Worm (Caenorhabditis elegans) whole organism, L4 larva: Measurements from ENCODE around the gene hrg-4.

ENCODE experiments used
- F26F4.8 ChIP-seq: fragments of 200-800 bp; sonication (Bioruptor generic); conservative IDR thresholded peaks from 2 replicates; pipeline ENCODE4 v1.3.6; 2022; ENCODE audit warnings: missing genetic modification characterization, missing compliant biosample characterization
- F37D6.2 ChIP-seq: sonication (generic microtip); optimal IDR thresholded peaks from 2 replicates; lab custom pipeline; 2016; ENCODE audit warnings: mild to moderate bottlenecking, missing genetic modification characterization, missing compliant biosample characterization
- R02D3.7 ChIP-seq: fragments of 150-350 bp; sonication (generic microtip); optimal IDR thresholded peaks from 3 replicates; lab custom pipeline; 2014; ENCODE audit warnings: missing biosample characterization, missing genetic modification characterization
- T20F7.1 ChIP-seq: fragments of 200-800 bp; sonication (Bioruptor generic); optimal IDR thresholded peaks from 2 replicates; lab custom pipeline; 2018; ENCODE audit warnings: mild to moderate bottlenecking, missing genetic modification characterization, missing compliant biosample characterization
- Y75B8A.6 ChIP-seq: fragments of 200-800 bp; sonication (Bioruptor generic); IDR thresholded peaks from 2 replicates; pipeline ENCODE4 v1.3.6; 2022; ENCODE audit warnings: missing genetic modification reagents, missing genetic modification characterization, missing compliant biosample characterization
- aha-1 ChIP-seq: fragments of 150-350 bp; peaks from one replicate; lab custom pipeline; 2014; ENCODE audit warnings: missing biosample characterization, missing genetic modification characterization
- arid-1 ChIP-seq: fragments of 200-800 bp; sonication (Bioruptor generic); conservative IDR thresholded peaks from 2 replicates; pipeline ENCODE4 v1.3.6; 2022; ENCODE audit warnings: missing genetic modification reagents, missing genetic modification characterization, missing compliant biosample characterization
- ceh-20 ChIP-seq: fragments of 200-800 bp; sonication (Bioruptor generic); IDR thresholded peaks from 2 replicates; pipeline ENCODE4 v1.3.6; 2022; ENCODE audit warnings: missing genetic modification reagents, missing genetic modification characterization, missing compliant biosample characterization
- ceh-28 ChIP-seq: fragments of 150-350 bp; optimal IDR thresholded peaks from 2 replicates; lab custom pipeline; 2014; ENCODE audit warnings: missing biosample characterization, missing genetic modification reagents, missing genetic modification characterization
- ctbp-1 ChIP-seq: fragments of 200-800 bp; sonication (Bioruptor generic); IDR thresholded peaks from 2 replicates; pipeline ENCODE4 v1.3.6; 2022; ENCODE audit warnings: missing genetic modification reagents, missing genetic modification characterization, missing compliant biosample characterization
- daf-12 ChIP-seq: fragments of 150-350 bp; optimal IDR thresholded peaks from 2 replicates; lab custom pipeline; 2014; ENCODE audit warnings: missing biosample characterization, missing genetic modification reagents, missing genetic modification characterization
- daf-8 ChIP-seq: fragments of 200-800 bp; sonication (Bioruptor generic); IDR thresholded peaks from 2 replicates; pipeline ENCODE4 v1.3.6; 2022; ENCODE audit warnings: missing genetic modification characterization, missing compliant biosample characterization
- dmd-6 ChIP-seq: fragments of 200-800 bp; sonication (Bioruptor generic); IDR thresholded peaks from 2 replicates; pipeline ENCODE4 v1.3.6; 2022; ENCODE audit warnings: missing genetic modification reagents, missing genetic modification characterization, missing compliant biosample characterization
- dmd-8 ChIP-seq: fragments of 200-800 bp; sonication (Bioruptor generic); IDR thresholded peaks from 2 replicates; pipeline ENCODE4 v1.3.6; 2022; ENCODE audit warnings: missing genetic modification characterization, missing compliant biosample characterization
- egl-27 ChIP-seq: sonication (generic microtip); optimal IDR thresholded peaks from 3 replicates; lab custom pipeline; 2017; ENCODE audit warnings: missing biosample characterization, missing genetic modification reagents, missing genetic modification characterization
- hif-1 ChIP-seq, 2 experiments: sonication (generic microtip); optimal IDR thresholded peaks; 2 replicates each; lab custom pipeline; 2016 to 2017; ENCODE audit warnings: missing compliant biosample characterization in 2 of 2, missing genetic modification characterization in 2 of 2, missing genetic modification reagents in 2 of 2, missing genotype in 2 of 2, mild to moderate bottlenecking in 1 of 2
- hlh-11 ChIP-seq: fragments of 200-800 bp; sonication (Bioruptor generic); optimal IDR thresholded peaks from 2 replicates; lab custom pipeline; 2018; ENCODE audit warnings: mild to moderate bottlenecking, missing genetic modification characterization, missing compliant biosample characterization
- hlh-30 ChIP-seq: sonication (generic microtip); optimal IDR thresholded peaks from 2 replicates; lab custom pipeline; 2017; ENCODE audit warnings: antibody characterized with exemption, mild to moderate bottlenecking, missing genetic modification characterization, missing compliant biosample characterization; ENCODE audit not compliant: insufficient read depth
- hmg-1.1 ChIP-seq: fragments of 200-800 bp; sonication (Bioruptor generic); IDR thresholded peaks from 2 replicates; pipeline ENCODE4 v1.3.6; 2022; ENCODE audit warnings: missing genetic modification reagents, missing genetic modification characterization, missing compliant biosample characterization
- jun-1 ChIP-seq: fragments of 150-350 bp; optimal IDR thresholded peaks from 2 replicates; lab custom pipeline; 2014; ENCODE audit warnings: missing biosample characterization, missing genetic modification reagents, missing genetic modification characterization
- lim-7 ChIP-seq: fragments of 200-800 bp; sonication (Bioruptor generic); IDR thresholded peaks from 2 replicates; pipeline ENCODE4 v1.3.6; 2022; ENCODE audit warnings: missing genetic modification characterization, missing compliant biosample characterization
- lin-29 ChIP-seq: fragments of 200-800 bp; sonication (Bioruptor generic); IDR thresholded peaks from 2 replicates; pipeline ENCODE4 v1.3.6; 2022; ENCODE audit warnings: missing genetic modification reagents, missing genetic modification characterization, missing compliant biosample characterization
- lin-38 ChIP-seq: fragments of 200-800 bp; sonication (Bioruptor generic); IDR thresholded peaks from 2 replicates; pipeline ENCODE4 v1.3.6; 2022; ENCODE audit warnings: missing genetic modification reagents, missing genetic modification characterization, missing compliant biosample characterization
- lin-39 ChIP-seq: fragments of 150-350 bp; optimal IDR thresholded peaks from 2 replicates; lab custom pipeline; 2014; ENCODE audit warnings: missing biosample characterization, missing genetic modification reagents, missing genetic modification characterization
- lsy-2 ChIP-seq, 2 experiments: fragments of 150-350 bp in 1 of 2; sonication (generic microtip) in 1 of 2; optimal IDR thresholded peaks; 2 replicates each; lab custom pipeline; 2014 to 2017; ENCODE audit warnings: missing biosample characterization in 2 of 2, missing genetic modification characterization in 2 of 2
- madf-9 ChIP-seq: fragments of 200-800 bp; sonication (Bioruptor generic); conservative IDR thresholded peaks from 2 replicates; pipeline ENCODE4 v1.3.6; 2022; ENCODE audit warnings: missing genetic modification reagents, missing genetic modification characterization, missing compliant biosample characterization
- mdl-1 ChIP-seq, 2 experiments: fragments of 150-350 bp in 1 of 2; sonication (generic microtip) in 1 of 2; optimal IDR thresholded peaks; 2 replicates each; lab custom pipeline; 2014 to 2017; ENCODE audit warnings: missing biosample characterization in 2 of 2, missing genetic modification characterization in 2 of 2
- mep-1 ChIP-seq: fragments of 150-350 bp; sonication (generic microtip); optimal IDR thresholded peaks from 3 replicates; lab custom pipeline; 2014; ENCODE audit warnings: missing biosample characterization, missing genetic modification characterization
- mes-2 ChIP-seq: sonication (generic microtip); optimal IDR thresholded peaks from 2 replicates; lab custom pipeline; 2016; ENCODE audit warnings: missing genotype, mild to moderate bottlenecking, missing genetic modification characterization, missing compliant biosample characterization; ENCODE audit not compliant: poor library complexity, severe bottlenecking
- mxl-3 ChIP-seq: fragments of 200-800 bp; sonication (Bioruptor generic); optimal IDR thresholded peaks from 2 replicates; lab custom pipeline; 2018; ENCODE audit warnings: mild to moderate bottlenecking, missing genetic modification characterization, missing compliant biosample characterization
- nhr-11 ChIP-seq: fragments of 150-350 bp; optimal IDR thresholded peaks from 2 replicates; lab custom pipeline; 2014; ENCODE audit warnings: missing biosample characterization, missing genetic modification characterization
- nhr-25 ChIP-seq: sonication (generic microtip); optimal IDR thresholded peaks from 2 replicates; lab custom pipeline; 2017; ENCODE audit warnings: missing genetic modification characterization, mild to moderate bottlenecking, missing compliant biosample characterization, antibody characterized with exemption, moderate library complexity, borderline replicate concordance; ENCODE audit not compliant: insufficient read depth
- nhr-28 ChIP-seq: fragments of 150-350 bp; optimal IDR thresholded peaks from 2 replicates; lab custom pipeline; 2014; ENCODE audit warnings: missing biosample characterization, missing genetic modification characterization
- nhr-41 ChIP-seq: fragments of 200-800 bp; sonication (Bioruptor generic); IDR thresholded peaks from 2 replicates; pipeline ENCODE4 v1.3.6; 2022; ENCODE audit warnings: missing genetic modification reagents, missing genetic modification characterization, missing compliant biosample characterization
- nhr-42 ChIP-seq: fragments of 200-800 bp; sonication (Bioruptor generic); IDR thresholded peaks from 2 replicates; pipeline ENCODE4 v1.3.6; 2022; ENCODE audit warnings: missing genetic modification characterization, missing compliant biosample characterization
- nhr-48 ChIP-seq: sonication (generic microtip); optimal IDR thresholded peaks from 2 replicates; lab custom pipeline; 2016; ENCODE audit warnings: mild to moderate bottlenecking, missing genetic modification characterization, missing compliant biosample characterization
- nhr-76 ChIP-seq: fragments of 150-350 bp; optimal IDR thresholded peaks from 2 replicates; lab custom pipeline; 2014; ENCODE audit warnings: missing biosample characterization, missing genetic modification characterization
- nhr-77 ChIP-seq: fragments of 150-350 bp; optimal IDR thresholded peaks from 2 replicates; lab custom pipeline; 2014; ENCODE audit warnings: missing biosample characterization, missing genetic modification characterization
- php-3 ChIP-seq: fragments of 200-800 bp; sonication (Bioruptor generic); IDR thresholded peaks from 2 replicates; pipeline ENCODE4 v1.3.6; 2022; ENCODE audit warnings: missing genetic modification reagents, missing genetic modification characterization, missing compliant biosample characterization
- set-16 ChIP-seq: fragments of 200-800 bp; sonication (Bioruptor generic); IDR thresholded peaks from 2 replicates; pipeline ENCODE4 v1.3.6; 2022; ENCODE audit warnings: missing genetic modification reagents, missing genetic modification characterization, missing compliant biosample characterization
- spr-3 ChIP-seq: fragments of 200-800 bp; sonication (Bioruptor generic); optimal IDR thresholded peaks from 2 replicates; lab custom pipeline; 2018; ENCODE audit warnings: mild to moderate bottlenecking, missing genetic modification characterization, missing compliant biosample characterization
- tra-1 ChIP-seq: fragments of 200-800 bp; sonication (Bioruptor generic); IDR thresholded peaks from 2 replicates; pipeline ENCODE4 v1.3.6; 2022; ENCODE audit warnings: missing genetic modification reagents, missing genetic modification characterization, missing compliant biosample characterization
- vab-7 ChIP-seq: fragments of 200-800 bp; sonication (Bioruptor generic); IDR thresholded peaks from 2 replicates; pipeline ENCODE4 v1.3.6; 2022; ENCODE audit warnings: missing genetic modification reagents, missing genetic modification characterization, missing compliant biosample characterization
- zag-1 ChIP-seq: fragments of 150-350 bp; optimal IDR thresholded peaks from 2 replicates; lab custom pipeline; 2014; ENCODE audit warnings: missing biosample characterization, missing genetic modification characterization
- zip-2 ChIP-seq: fragments of 150-350 bp; optimal IDR thresholded peaks from 2 replicates; lab custom pipeline; 2014; ENCODE audit warnings: missing biosample characterization, missing genetic modification characterization
- ztf-11 ChIP-seq: fragments of 150-350 bp; optimal IDR thresholded peaks from 2 replicates; lab custom pipeline; 2014; ENCODE audit warnings: missing biosample characterization, missing genetic modification characterization
- ztf-7 ChIP-seq: fragments of 150-350 bp; optimal IDR thresholded peaks from 2 replicates; lab custom pipeline; 2014; ENCODE audit warnings: missing biosample characterization, missing genetic modification characterization

Gene hrg-4

ce11 chrIV:11021512-11022268 lies 9.1 kb downstream of the hrg-4 start, which contains the start of gene mogs-1 (continued):
- TF ChIP-seq hif-1 (tag; optimal IDR thresholded peaks at IDR 0.05; lab: Kevin White, UChicago) = no peak
- TF ChIP-seq daf-12 (tag; lab: Kevin White, UChicago) = no peak
- TF ChIP-seq nhr-48 = peak; percentile 24
- no peak for TF ChIP-seq R02D3.7
- peak; percentile 1 for TF ChIP-seq nhr-77 (tag; lab: Kevin White, UChicago)
- no peak for TF ChIP-seq lin-39 (tag; lab: Kevin White, UChicago)
- 0 out of 2 replicates have a peak, but pooled peaks have one; percentile 35 for TF ChIP-seq ceh-20
- TF ChIP-seq mes-2 (tag; lab: Kevin White, UChicago) = peak; percentile 23
- no peak for TF ChIP-seq Y75B8A.6 (GFP tag; lab: Robert Waterston, UW)
- TF ChIP-seq ztf-11 (tag; lab: Kevin White, UChicago) = no peak
- no peak for TF ChIP-seq nhr-41
- TF ChIP-seq madf-9 = no peak
- peak; percentile 81 for TF ChIP-seq mxl-3
- no peak for TF ChIP-seq lim-7 (GFP tag; lab: Robert Waterston, UW)
- TF ChIP-seq nhr-28 = peak; percentile 66
- TF ChIP-seq jun-1 (tag; lab: Kevin White, UChicago) = no peak
- TF ChIP-seq aha-1 = peak; percentile 70
- TF ChIP-seq tra-1 = 0 out of 2 replicates have a peak, but pooled peaks have one; percentile 5
- TF ChIP-seq nhr-42 (GFP tag; lab: Robert Waterston, UW) = 0 out of 2 replicates have a peak, but pooled peaks have one; percentile 36
- TF ChIP-seq nhr-11 (tag; lab: Kevin White, UChicago) = no peak
- TF ChIP-seq mdl-1 (tag; optimal IDR thresholded peaks at IDR 0.05; lab: Kevin White, UChicago) = peak in 1 of 2 experiments; percentile 87
- TF ChIP-seq mep-1 = peak; percentile 26
- no peak for TF ChIP-seq vab-7 (GFP tag; lab: Robert Waterston, UW)
- TF ChIP-seq dmd-8 (GFP tag; lab: Robert Waterston, UW) = no peak
- TF ChIP-seq lin-29 (GFP tag; lab: Robert Waterston, UW) = no peak
- TF ChIP-seq spr-3 (GFP tag; lab: Kevin White, UChicago) = no peak
- peak; percentile 44 for TF ChIP-seq nhr-25 (tag; lab: Kevin White, UChicago)
- peak; percentile 69 for TF ChIP-seq hlh-11 (tag; lab: Kevin White, UChicago)
- peak; percentile 80 for TF ChIP-seq hlh-30 (tag; lab: Kevin White, UChicago)
- TF ChIP-seq zag-1 = no peak
- no peak for TF ChIP-seq zip-2 (tag; lab: Kevin White, UChicago)
- peak; percentile 38; the same call in 1 of the 2 replicates for TF ChIP-seq ctbp-1 (GFP tag; lab: Robert Waterston, UW)

- no peak for TF ChIP-seq nhr-76 (tag; lab: Kevin White, UChicago)
- no peak for TF ChIP-seq ztf-7 (tag; lab: Kevin White, UChicago)
- peak in 1 of 2 experiments; percentile 38 for TF ChIP-seq lsy-2 (tag; optimal IDR thresholded peaks at IDR 0.05; lab: Kevin White, UChicago)
- no peak for TF ChIP-seq jun-1 (tag; lab: Kevin White, UChicago)
- peak; percentile 32 for TF ChIP-seq mes-2 (tag; lab: Kevin White, UChicago)
- TF ChIP-seq php-3 (GFP tag; lab: Robert Waterston, UW) = peak; percentile 47; the same call in 1 of the 2 replicates
- TF ChIP-seq arid-1 = no peak
- TF ChIP-seq lin-38 = peak; percentile 92
- TF ChIP-seq dmd-6 (GFP tag; lab: Robert Waterston, UW) = peak; percentile 76
- TF ChIP-seq hlh-11 (tag; lab: Kevin White, UChicago) = peak; percentile 69
- TF ChIP-seq set-16 (GFP tag; lab: Robert Waterston, UW) = no peak
- peak; percentile 21 for TF ChIP-seq mep-1
- TF ChIP-seq F37D6.2 (tag; lab: Kevin White, UChicago) = no peak
- no peak for TF ChIP-seq T20F7.1 (GFP tag; lab: Kevin White, UChicago)
- no peak for TF ChIP-seq ctbp-1 (GFP tag; lab: Robert Waterston, UW)
- no peak for TF ChIP-seq aha-1
- no peak for TF ChIP-seq nhr-48
- no peak for TF ChIP-seq R02D3.7
- TF ChIP-seq hmg-1.1 (GFP tag; lab: Robert Waterston, UW) = no peak
- no peak for TF ChIP-seq F26F4.8
- no peak for TF ChIP-seq ceh-28 (tag; lab: Kevin White, UChicago)
- TF ChIP-seq nhr-28 = peak; percentile 69
- no peak for TF ChIP-seq egl-27 (tag; lab: Kevin White, UChicago)
- no peak for TF ChIP-seq daf-8 (GFP tag; lab: Robert Waterston, UW)
- TF ChIP-seq lim-7 (GFP tag; lab: Robert Waterston, UW) = no peak
- TF ChIP-seq mdl-1 (tag; optimal IDR thresholded peaks at IDR 0.05; lab: Kevin White, UChicago) = peak in 1 of 2 experiments; percentile 44
These were observed 10.7 kb downstream of the hrg-4 start, which contains the start of gene F13H10.8 for ce11 chrIV:11019962-11020550. TSS of gene F13H10.8 (plus strand) at chrIV:11020517.
